Worm (Caenorhabditis elegans): ENCODE results near the gene lido-9.

The lido-9 gene

ce11 chrII:3043358-3043757 is 42.8 kb downstream of the lido-9 start, which contains the start of gene B0454.8:
TSS of gene B0454.8 (minus strand) at chrII:3043458.
- TF ChIP-seq zip-4 (GFP tag; optimal IDR thresholded peaks at IDR 0.05) (no peak), aha-1 (tag; optimal IDR thresholded peaks at IDR 0.05) (no peak), unc-30 (tag; optimal IDR thresholded peaks at IDR 0.05) (no peak), ces-1 (GFP tag; optimal IDR thresholded peaks at IDR 0.05) (no peak), tbx-2 (tag; optimal IDR thresholded peaks at IDR 0.05) (no peak), pax-3 (tag; optimal IDR thresholded peaks at IDR 0.05) (no peak), sup-37 (GFP tag; optimal IDR thresholded peaks at IDR 0.05) (no peak), zag-1 (tag; optimal IDR thresholded peaks at IDR 0.05) (no peak), blmp-1 (tag; optimal IDR thresholded peaks at IDR 0.05) (no peak), rnt-1 (tag; optimal IDR thresholded peaks at IDR 0.05) (no peak), snu-23 (GFP tag; optimal IDR thresholded peaks at IDR 0.05) (no peak), unc-130 (tag; optimal IDR thresholded peaks at IDR 0.05) (no peak), grh-1 (GFP tag; IDR thresholded peaks at IDR 0.05) (no peak), elt-3 (tag; optimal IDR thresholded peaks at IDR 0.05) (no peak), mab-9 (GFP tag; IDR thresholded peaks at IDR 0.05) (no peak), ceh-63 (GFP tag; optimal IDR thresholded peaks at IDR 0.05) (no peak), dsc-1 (tag; optimal IDR thresholded peaks at IDR 0.05) (no peak), alr-1 (tag; optimal IDR thresholded peaks at IDR 0.05; ENCODE audit: borderline replicate concordance) (no peak)

ce11 chrII:3044023-3044422 is 43.5 kb downstream of the lido-9 start, which contains the start of gene sri-29:
TSS of gene sri-29 (plus strand) at chrII:3044323.
- no peak for TF ChIP-seq aha-1 (tag; optimal IDR thresholded peaks at IDR 0.05)
- TF ChIP-seq lin-39 (tag; optimal IDR thresholded peaks at IDR 0.05): no peak
- TF ChIP-seq aly-2 (tag; optimal IDR thresholded peaks at IDR 0.05): no peak
- no peak for TF ChIP-seq ceh-8 (GFP tag; optimal IDR thresholded peaks at IDR 0.05)
- no peak for TF ChIP-seq lin-13 (GFP tag; optimal IDR thresholded peaks at IDR 0.05)
- no peak for TF ChIP-seq ceh-88 (GFP tag; IDR thresholded peaks at IDR 0.05)
- TF ChIP-seq ama-1 (optimal IDR thresholded peaks at IDR 0.05): no peak
- no peak for TF ChIP-seq nhr-77 (tag; optimal IDR thresholded peaks at IDR 0.05)
- no peak for TF ChIP-seq egl-13 (tag; optimal IDR thresholded peaks at IDR 0.05)
- TF ChIP-seq efl-3 (GFP tag; optimal IDR thresholded peaks at IDR 0.05): no peak
- TF ChIP-seq mdl-1 (tag; optimal IDR thresholded peaks at IDR 0.05): no peak
- no peak for TF ChIP-seq jun-1 (tag; optimal IDR thresholded peaks at IDR 0.05)
- no peak for TF ChIP-seq vab-15 (tag; optimal IDR thresholded peaks at IDR 0.05)
- TF ChIP-seq isw-1 (GFP tag; IDR thresholded peaks at IDR 0.05): no peak
- no peak for TF ChIP-seq rnt-1 (tag; optimal IDR thresholded peaks at IDR 0.05)
- TF ChIP-seq C04F5.9 (tag; optimal IDR thresholded peaks at IDR 0.05): no peak
- no peak for TF ChIP-seq snpc-4 (tag; optimal IDR thresholded peaks at IDR 0.05)

- TF ChIP-seq dpl-1 (GFP tag; optimal IDR thresholded peaks at IDR 0.05) (no peak), tlp-1 (tag; optimal IDR thresholded peaks at IDR 0.05) (no peak), tbx-2 (tag; optimal IDR thresholded peaks at IDR 0.05) (no peak), ceh-8 (GFP tag; optimal IDR thresholded peaks at IDR 0.05) (no peak), fos-1 (tag; optimal IDR thresholded peaks at IDR 0.05) (no peak), nhr-28 (tag; optimal IDR thresholded peaks at IDR 0.05) (no peak), swsn-7 (tag; optimal IDR thresholded peaks at IDR 0.05) (no peak), sup-37 (GFP tag; optimal IDR thresholded peaks at IDR 0.05) (no peak)
Measured at ce11 chrII:3045422-3045821, 44.9 kb downstream of the lido-9 start.

- TF ChIP-seq ztf-11 (tag; optimal IDR thresholded peaks at IDR 0.05): no peak
- TF ChIP-seq ets-5 (GFP tag; IDR thresholded peaks at IDR 0.05): no peak
- no peak for TF ChIP-seq C34B4.2 (tag; optimal IDR thresholded peaks at IDR 0.05)
- no peak for TF ChIP-seq egl-27 (tag; optimal IDR thresholded peaks at IDR 0.05)
- no peak for TF ChIP-seq isw-1 (GFP tag; IDR thresholded peaks at IDR 0.05)
- TF ChIP-seq Y116A8C.19 (tag; optimal IDR thresholded peaks at IDR 0.05; ENCODE audit: borderline replicate concordance): no peak
Measured at ce11 chrII:3045875-3046274, 45.3 kb downstream of the lido-9 start, which contains the start of gene sri-30. TSS of gene sri-30 (plus strand) at chrII:3046175.
